Fruit fly (Drosophila melanogaster) whole organism, adult: Measurements from ENCODE around the gene et.

Source experiments
- CG11617 ChIP-seq: fragments of 200-800 bp; sonication (Bioruptor generic); optimal IDR thresholded peaks from 2 replicates; lab custom pipeline; 2017; ENCODE audit warnings: mild to moderate bottlenecking, missing biosample characterization, missing genetic modification reagents, missing genetic modification characterization
- CG12768 ChIP-seq: fragments of 200-800 bp; sonication (Bioruptor generic); optimal IDR thresholded peaks from 2 replicates; lab custom pipeline; 2017; ENCODE audit warnings: missing biosample characterization, missing genetic modification characterization, mild to moderate bottlenecking, moderate library complexity, missing genetic modification reagents
- CG14711 ChIP-seq: fragments of 200-800 bp; sonication (Bioruptor generic); optimal IDR thresholded peaks from 2 replicates; lab custom pipeline; 2018; ENCODE audit warnings: missing biosample characterization, mild to moderate bottlenecking, missing genetic modification characterization, moderate library complexity
- CG1620 ChIP-seq: fragments of 200-800 bp; sonication (Bioruptor generic); optimal IDR thresholded peaks from 2 replicates; lab custom pipeline; 2016; ENCODE audit warnings: missing biosample characterization, missing genetic modification characterization
- CG33017 ChIP-seq: fragments of 200-800 bp; sonication (Bioruptor generic); optimal IDR thresholded peaks from 2 replicates; lab custom pipeline; 2018; ENCODE audit warnings: missing biosample characterization, mild to moderate bottlenecking, missing genetic modification characterization, moderate library complexity
- CG5204 ChIP-seq: fragments of 200-800 bp; sonication (Bioruptor generic); optimal IDR thresholded peaks from 2 replicates; lab custom pipeline; 2016; ENCODE audit warnings: missing biosample characterization, missing genetic modification characterization
- CG7045 ChIP-seq: fragments of 200-800 bp; sonication (Bioruptor generic); optimal IDR thresholded peaks from 2 replicates; lab custom pipeline; 2017; ENCODE audit warnings: missing biosample characterization, mild to moderate bottlenecking, missing genetic modification characterization
- CG7101 ChIP-seq: fragments of 200-800 bp; sonication (Bioruptor generic); optimal IDR thresholded peaks from 2 replicates; lab custom pipeline; 2018; ENCODE audit warnings: missing biosample characterization, mild to moderate bottlenecking, missing genetic modification characterization, moderate library complexity
- Clk ChIP-seq: fragments of 200-800 bp; sonication (Bioruptor generic); optimal IDR thresholded peaks from 2 replicates; lab custom pipeline; 2017; ENCODE audit warnings: missing biosample characterization, missing genetic modification characterization
- Crg-1 ChIP-seq: fragments of 200-800 bp; sonication (Bioruptor generic); optimal IDR thresholded peaks from 2 replicates; lab custom pipeline; 2016; ENCODE audit warnings: missing biosample characterization, missing genetic modification characterization
- Hr96 ChIP-seq: fragments of 200-800 bp; sonication (Bioruptor generic); optimal IDR thresholded peaks from 2 replicates; lab custom pipeline; 2016; ENCODE audit warnings: missing biosample characterization, missing genetic modification characterization
- Mnt ChIP-seq: fragments of 200-800 bp; sonication (Bioruptor generic); optimal IDR thresholded peaks from 2 replicates; lab custom pipeline; 2016; ENCODE audit warnings: missing biosample characterization, mild to moderate bottlenecking, missing genetic modification characterization
- bab1 ChIP-seq: fragments of 200-800 bp; sonication (Bioruptor generic); optimal IDR thresholded peaks from 3 replicates; lab custom pipeline; 2019; ENCODE audit warnings: missing biosample characterization, mild to moderate bottlenecking, missing genetic modification characterization, moderate library complexity
- cic ChIP-seq: fragments of 200-800 bp; sonication (Bioruptor generic); optimal IDR thresholded peaks from 2 replicates; lab custom pipeline; 2017; ENCODE audit warnings: missing biosample characterization, mild to moderate bottlenecking, missing genetic modification characterization, moderate library complexity
- cnc ChIP-seq, 2 experiments: fragments of >200 bp; optimal IDR thresholded peaks; 2 replicates each; lab custom pipeline; 2017
- kay ChIP-seq: fragments of 200-800 bp; sonication (Bioruptor generic); peaks from one replicate; lab custom pipeline; 2016; ENCODE audit warnings: missing biosample characterization, missing genetic modification characterization, borderline replicate concordance
- ovo ChIP-seq: fragments of 200-800 bp; sonication (Bioruptor generic); optimal IDR thresholded peaks from 2 replicates; lab custom pipeline; 2016; ENCODE audit warnings: missing biosample characterization, missing genetic modification characterization
- pad ChIP-seq: fragments of 200-800 bp; sonication (Bioruptor generic); optimal IDR thresholded peaks from 3 replicates; lab custom pipeline; 2017; ENCODE audit warnings: missing biosample characterization, missing genetic modification characterization, mild to moderate bottlenecking, moderate library complexity, missing genetic modification reagents
- tj ChIP-seq: fragments of 200-800 bp; sonication (Bioruptor generic); optimal IDR thresholded peaks from 3 replicates; lab custom pipeline; 2017; ENCODE audit warnings: missing biosample characterization, mild to moderate bottlenecking, missing genetic modification characterization, moderate library complexity
- toe ChIP-seq: fragments of 200-800 bp; sonication (Bioruptor generic); optimal IDR thresholded peaks from 2 replicates; lab custom pipeline; 2016; ENCODE audit warnings: missing biosample characterization, missing genetic modification characterization

The et gene

dm6 chrX:19631365-19631832 lies 44.3 kb downstream of the et start:
- peak; percentile 16 for TF ChIP-seq bab1 (GFP tag; lab: Kevin White, UChicago)
- peak; percentile 60 for TF ChIP-seq tj (GFP tag; lab: Kevin White, UChicago)
- peak; percentile 90 for TF ChIP-seq Mnt
- peak; percentile 17 for TF ChIP-seq CG12768
- no peak for TF ChIP-seq kay (GFP tag; lab: Kevin White, UChicago)
- no peak for TF ChIP-seq CG5204
- peak; percentile 64 for TF ChIP-seq cic (GFP tag; lab: Kevin White, UChicago)
- TF ChIP-seq CG7045 (GFP tag; lab: Kevin White, UChicago) = no peak
- TF ChIP-seq cnc (optimal IDR thresholded peaks at IDR 0.05; lab: Kevin White, UChicago) = no peak
- no peak for TF ChIP-seq Hr96 (GFP tag; lab: Kevin White, UChicago)
- no peak for TF ChIP-seq CG33017 (tag; lab: Kevin White, UChicago)
- no peak for TF ChIP-seq ovo (GFP tag; lab: Kevin White, UChicago)
- TF ChIP-seq CG7101 = peak; percentile 10
- no peak for TF ChIP-seq Clk (GFP tag; lab: Kevin White, UChicago)
- no peak for TF ChIP-seq CG1620 (GFP tag; lab: Kevin White, UChicago)
- TF ChIP-seq CG14711 (tag; lab: Kevin White, UChicago) = peak; percentile 25
- TF ChIP-seq Crg-1 (GFP tag; lab: Kevin White, UChicago) = no peak
- no peak for TF ChIP-seq toe (GFP tag; lab: Kevin White, UChicago)
- TF ChIP-seq pad (GFP tag; lab: Kevin White, UChicago) = peak; percentile 78
- peak; percentile 12 for TF ChIP-seq CG11617 (GFP tag; lab: Kevin White, UChicago)

- no peak for TF ChIP-seq CG14711 (tag; lab: Kevin White, UChicago)
- no peak for TF ChIP-seq ovo (GFP tag; lab: Kevin White, UChicago)
- no peak for TF ChIP-seq cnc (optimal IDR thresholded peaks at IDR 0.05; lab: Kevin White, UChicago)
- no peak for TF ChIP-seq Hr96 (GFP tag; lab: Kevin White, UChicago)
- no peak for TF ChIP-seq Mnt
- no peak for TF ChIP-seq CG11617 (GFP tag; lab: Kevin White, UChicago)
- no peak for TF ChIP-seq kay (GFP tag; lab: Kevin White, UChicago)
- TF ChIP-seq cic (GFP tag; lab: Kevin White, UChicago) = no peak
- TF ChIP-seq CG12768 = no peak
- TF ChIP-seq pad (GFP tag; lab: Kevin White, UChicago) = no peak
- no peak for TF ChIP-seq toe (GFP tag; lab: Kevin White, UChicago)
- no peak for TF ChIP-seq tj (GFP tag; lab: Kevin White, UChicago)
- no peak for TF ChIP-seq CG5204
- no peak for TF ChIP-seq CG1620 (GFP tag; lab: Kevin White, UChicago)
- no peak for TF ChIP-seq bab1 (GFP tag; lab: Kevin White, UChicago)
- no peak for TF ChIP-seq Crg-1 (GFP tag; lab: Kevin White, UChicago)
- TF ChIP-seq CG7045 (GFP tag; lab: Kevin White, UChicago) = no peak
- no peak for TF ChIP-seq CG7101
- TF ChIP-seq Clk (GFP tag; lab: Kevin White, UChicago) = no peak
These were observed 50.3 kb downstream of the et start, which contains the start of gene CG14212 for dm6 chrX:19625405-19625804. Gene CG14212, plus strand, starts transcription at chrX:19625705.

- no peak for TF ChIP-seq tj (GFP tag; lab: Kevin White, UChicago)
- TF ChIP-seq Mnt = peak; percentile 39
These were observed 52.8 kb downstream of the et start, which contains the start of the genes Naa20A and MKP-4 for dm6 chrX:19622924-19623323. Gene Naa20A, minus strand, starts transcription at chrX:19623074. Gene MKP-4, plus strand, starts transcription at chrX:19623114.
